Worm (Caenorhabditis elegans): Measurements from ENCODE around the gene srw-24.

- no peak for TF ChIP-seq elt-1 (tag; optimal IDR thresholded peaks at IDR 0.05; ENCODE audit: borderline replicate concordance, insufficient read depth)
- no peak for TF ChIP-seq sem-2 (GFP tag; optimal IDR thresholded peaks at IDR 0.05)
- TF ChIP-seq ztf-11 (tag; optimal IDR thresholded peaks at IDR 0.05), result no peak
- no peak for TF ChIP-seq nhr-237 (tag; optimal IDR thresholded peaks at IDR 0.05)
- TF ChIP-seq elt-3 (tag; optimal IDR thresholded peaks at IDR 0.05), result no peak
- TF ChIP-seq hlh-1 (tag; optimal IDR thresholded peaks at IDR 0.05), result no peak
- TF ChIP-seq lsy-2 (tag; optimal IDR thresholded peaks at IDR 0.05), result no peak
- no peak for TF ChIP-seq ham-2 (GFP tag; optimal IDR thresholded peaks at IDR 0.05)
- TF ChIP-seq lin-13 (tag; optimal IDR thresholded peaks at IDR 0.05), result no peak
- no peak for TF ChIP-seq drap-1 (GFP tag; optimal IDR thresholded peaks at IDR 0.05)
Measured at ce11 chrV:15223668-15224067, at the start of gene srw-24.
